Fruit fly (Drosophila melanogaster) whole organism, prepupa: ENCODE results near the gene Rh50.
A peak's percentile ranks its signal among the peaks of the same experiment; 100 is the strongest.

Experiments
- CG11294 ChIP-seq: fragments of 200-800 bp; sonication (Bioruptor generic); IDR thresholded peaks from 2 replicates; pipeline ENCODE4 v1.3.6; 2022; ENCODE audit warnings: missing biosample characterization, missing genetic modification characterization
- CG1621 ChIP-seq: fragments of 200-800 bp; sonication (Bioruptor generic); optimal IDR thresholded peaks from 3 replicates; lab custom pipeline; 2018; ENCODE audit warnings: missing biosample characterization, mild to moderate bottlenecking, missing genetic modification characterization
- CG16779 ChIP-seq: fragments of 200-800 bp; sonication (Bioruptor generic); optimal IDR thresholded peaks from 3 replicates; lab custom pipeline; 2017; ENCODE audit warnings: missing biosample characterization, mild to moderate bottlenecking, missing genetic modification characterization
- CG3032 ChIP-seq: fragments of 200-800 bp; optimal IDR thresholded peaks from 2 replicates; lab custom pipeline; 2019; ENCODE audit warnings: missing biosample characterization, mild to moderate bottlenecking, missing genetic modification characterization, moderate library complexity
- CG32006 ChIP-seq: fragments of 200-800 bp; sonication (Bioruptor generic); optimal IDR thresholded peaks from 3 replicates; lab custom pipeline; 2017; ENCODE audit warnings: missing biosample characterization, mild to moderate bottlenecking, missing genetic modification characterization
- CG34406 ChIP-seq: fragments of 200-800 bp; sonication (Bioruptor generic); optimal IDR thresholded peaks from 3 replicates; lab custom pipeline; 2016; ENCODE audit warnings: missing biosample characterization, missing genetic modification characterization
- CG3919 ChIP-seq: fragments of 200-800 bp; sonication (Bioruptor generic); optimal IDR thresholded peaks from 3 replicates; lab custom pipeline; 2016; ENCODE audit warnings: missing biosample characterization, missing genetic modification characterization
- CG6854 ChIP-seq: fragments of 200-800 bp; sonication (Bioruptor generic); optimal IDR thresholded peaks from 2 replicates; lab custom pipeline; 2017; ENCODE audit warnings: missing biosample characterization, mild to moderate bottlenecking, missing genetic modification characterization
- CG7368 ChIP-seq: fragments of 200-800 bp; sonication (Bioruptor generic); optimal IDR thresholded peaks from 3 replicates; lab custom pipeline; 2016; ENCODE audit warnings: missing biosample characterization, missing genetic modification characterization
- CG8119 ChIP-seq: fragments of 200-800 bp; sonication (Bioruptor generic); IDR thresholded peaks from 3 replicates; pipeline ENCODE4 v1.3.6; 2022; ENCODE audit warnings: missing biosample characterization, missing genetic modification characterization
- Eip75B ChIP-seq: fragments of 200-800 bp; sonication (Bioruptor generic); optimal IDR thresholded peaks from 3 replicates; lab custom pipeline; 2016; ENCODE audit warnings: missing biosample characterization, missing genetic modification characterization
- Eip78C ChIP-seq: fragments of 200-800 bp; sonication (Bioruptor generic); peaks from one replicate; lab custom pipeline; 2016; ENCODE audit warnings: missing biosample characterization, missing genetic modification characterization
- Ets96B ChIP-seq: fragments of 200-800 bp; optimal IDR thresholded peaks from 2 replicates; lab custom pipeline; 2019; ENCODE audit warnings: missing biosample characterization, mild to moderate bottlenecking, missing genetic modification characterization, moderate library complexity
- Gug ChIP-seq: fragments of 200-800 bp; sonication (Bioruptor generic); IDR thresholded peaks from 2 replicates; pipeline ENCODE4 v1.3.6; 2022; ENCODE audit warnings: missing biosample characterization, missing genetic modification characterization
- Hr38 ChIP-seq: sonication (Bioruptor generic); optimal IDR thresholded peaks from 2 replicates; lab custom pipeline; 2016; ENCODE audit warnings: missing biosample characterization, missing genetic modification characterization
- Hr39 ChIP-seq: fragments of 200-800 bp; sonication (Bioruptor generic); optimal IDR thresholded peaks from 2 replicates; lab custom pipeline; 2016; ENCODE audit warnings: missing biosample characterization, missing genetic modification characterization
- Hr4 ChIP-seq: fragments of 200-800 bp; sonication (Bioruptor generic); optimal IDR thresholded peaks from 3 replicates; lab custom pipeline; 2016; ENCODE audit warnings: missing biosample characterization, missing genetic modification characterization
- Lpt ChIP-seq: fragments of 200-800 bp; sonication (Bioruptor generic); optimal IDR thresholded peaks from 3 replicates; lab custom pipeline; 2016; ENCODE audit warnings: missing biosample characterization, missing genetic modification characterization
- Met ChIP-seq: fragments of 200-800 bp; sonication (Bioruptor generic); optimal IDR thresholded peaks from 3 replicates; lab custom pipeline; 2016; ENCODE audit warnings: missing biosample characterization, missing genetic modification characterization
- OdsH ChIP-seq: fragments of 200-800 bp; sonication (Bioruptor generic); optimal IDR thresholded peaks from 3 replicates; lab custom pipeline; 2016; ENCODE audit warnings: missing biosample characterization, missing genetic modification characterization
- Smox ChIP-seq: fragments of 200-800 bp; sonication (Bioruptor generic); optimal IDR thresholded peaks from 3 replicates; lab custom pipeline; 2016; ENCODE audit warnings: missing biosample characterization, missing genetic modification characterization
- achi ChIP-seq: fragments of 200-800 bp; sonication (Bioruptor generic); optimal IDR thresholded peaks from 3 replicates; lab custom pipeline; 2016; ENCODE audit warnings: missing biosample characterization, missing genetic modification characterization
- dsx ChIP-seq: fragments of 200-800 bp; optimal IDR thresholded peaks from 3 replicates; lab custom pipeline; 2019; ENCODE audit warnings: missing biosample characterization, mild to moderate bottlenecking, missing genetic modification characterization, moderate library complexity; ENCODE audit not compliant: poor library complexity, severe bottlenecking
- eg ChIP-seq: fragments of 200-800 bp; sonication (Bioruptor generic); IDR thresholded peaks from 3 replicates; pipeline ENCODE4 v1.3.6; 2022; ENCODE audit warnings: missing biosample characterization, missing genetic modification characterization
- esn ChIP-seq: fragments of 200-800 bp; sonication (Bioruptor generic); optimal IDR thresholded peaks from 2 replicates; lab custom pipeline; 2016; ENCODE audit warnings: missing biosample characterization, mild to moderate bottlenecking, missing genetic modification characterization, moderate library complexity
- fd85E ChIP-seq: fragments of 200-800 bp; sonication (Bioruptor generic); optimal IDR thresholded peaks from 3 replicates; lab custom pipeline; 2016; ENCODE audit warnings: missing biosample characterization, missing genetic modification characterization
- fkh ChIP-seq: fragments of 200-800 bp; sonication (Bioruptor generic); optimal IDR thresholded peaks from 3 replicates; lab custom pipeline; 2017; ENCODE audit warnings: missing biosample characterization, mild to moderate bottlenecking, missing genetic modification characterization, moderate library complexity
- net ChIP-seq: fragments of 200-800 bp; sonication (Bioruptor generic); optimal IDR thresholded peaks from 3 replicates; lab custom pipeline; 2016; ENCODE audit warnings: missing biosample characterization, missing genetic modification characterization
- pdm3 ChIP-seq: fragments of 200-800 bp; sonication (Bioruptor generic); optimal IDR thresholded peaks from 3 replicates; lab custom pipeline; 2016; ENCODE audit warnings: missing biosample characterization, missing genetic modification characterization
- salr ChIP-seq, 2 experiments: fragments of 200-800 bp; sonication (Bioruptor generic); optimal IDR thresholded peaks; 3 replicates each; lab custom pipeline; 2016 to 2018; ENCODE audit warnings: missing biosample characterization in 2 of 2, missing genetic modification characterization in 2 of 2, mild to moderate bottlenecking in 1 of 2
- svp ChIP-seq: fragments of 200-800 bp; sonication (Bioruptor generic); peaks from one replicate; lab custom pipeline; 2016; ENCODE audit warnings: missing biosample characterization, missing genetic modification characterization
- vri ChIP-seq: fragments of 200-800 bp; sonication (Bioruptor generic); optimal IDR thresholded peaks from 3 replicates; lab custom pipeline; 2016; ENCODE audit warnings: missing biosample characterization, mild to moderate bottlenecking, missing genetic modification characterization

Rh50 gene

dm6 chr3L:4898647-4899046, 11.5 kb upstream of the Rh50 start, which contains the start of gene hoka:
Gene hoka, plus strand, starts transcription at chr3L:4898900.
- no peak for TF ChIP-seq Hr38
- no peak for TF ChIP-seq Eip75B (GFP tag; lab: Kevin White, UChicago)
- TF ChIP-seq Eip78C (GFP tag; lab: Kevin White, UChicago), result no peak
- TF ChIP-seq CG3032 (tag; lab: Kevin White, UChicago), result no peak
- TF ChIP-seq CG1621, result no peak
- no peak for TF ChIP-seq CG34406 (GFP tag; lab: Kevin White, UChicago)
- no peak for TF ChIP-seq esn (GFP tag; lab: Kevin White, UChicago)
- TF ChIP-seq CG7368, result no peak
- TF ChIP-seq fd85E (GFP tag; lab: Kevin White, UChicago), result no peak
- TF ChIP-seq salr (GFP tag; optimal IDR thresholded peaks at IDR 0.05; lab: Kevin White, UChicago), result no peak
- no peak for TF ChIP-seq CG32006 (GFP tag; lab: Kevin White, UChicago)

dm6 chr3L:4899117-4899516, 11.1 kb upstream of the Rh50 start:
- TF ChIP-seq fkh (GFP tag; lab: Kevin White, UChicago) (peak; percentile 58), eg (GFP tag; lab: Robert Waterston, UW) (no peak)
- TF ChIP-seq, all 60 proteins: peak for 1

DNA sequence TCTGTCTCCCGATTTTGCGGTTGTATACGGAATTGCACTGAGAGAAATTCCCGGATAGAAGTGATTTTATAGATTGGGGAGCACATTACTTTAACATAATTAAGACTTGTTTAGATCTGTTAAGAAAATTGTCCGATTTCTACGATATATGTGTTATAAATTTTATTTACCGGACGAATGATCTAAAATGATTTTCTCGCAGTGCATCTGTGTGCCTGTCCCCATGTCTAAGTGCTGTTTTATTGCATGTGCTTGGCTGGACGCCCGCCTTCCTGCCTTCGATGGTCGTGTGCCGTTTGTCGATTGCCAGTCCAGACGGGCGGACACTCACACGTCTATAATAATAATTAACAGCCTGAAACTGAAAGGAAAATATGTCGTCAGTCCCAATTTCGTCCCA, 10.8 kb downstream of the Rh50 start:
- TF ChIP-seq svp (GFP tag; lab: Kevin White, UChicago) (peak; percentile 12), Met (no peak), pdm3 (GFP tag; lab: Kevin White, UChicago) (no peak)

DNA sequence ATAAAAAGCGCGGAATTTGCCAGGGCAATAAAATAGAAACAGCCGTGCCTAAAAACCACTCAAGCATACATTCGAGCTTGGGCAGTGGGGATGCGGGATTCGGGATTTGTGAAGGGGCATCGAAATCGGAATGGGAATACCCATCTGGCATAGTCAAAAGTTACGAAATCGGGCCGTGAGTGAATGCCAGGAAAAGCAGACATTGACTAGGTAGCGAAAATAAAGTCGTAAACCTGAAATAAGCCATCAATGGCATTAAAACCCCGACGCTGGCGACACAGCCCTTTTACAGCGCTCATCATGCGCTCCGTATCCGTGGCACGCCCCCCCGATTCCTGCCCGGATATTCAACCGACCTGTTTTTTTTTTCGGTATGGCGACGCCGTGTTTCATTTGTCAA, 14.4 kb downstream of the Rh50 start:
- TF ChIP-seq net (GFP tag; lab: Kevin White, UChicago) (no peak), Gug (no peak), OdsH (GFP tag; lab: Kevin White, UChicago) (no peak), Hr4 (no peak), dsx (GFP tag; lab: Kevin White, UChicago) (no peak), CG3919 (no peak), fkh (GFP tag; lab: Kevin White, UChicago) (no peak), Hr39 (no peak)
- TF ChIP-seq, all 60 proteins: peak for 0

DNA sequence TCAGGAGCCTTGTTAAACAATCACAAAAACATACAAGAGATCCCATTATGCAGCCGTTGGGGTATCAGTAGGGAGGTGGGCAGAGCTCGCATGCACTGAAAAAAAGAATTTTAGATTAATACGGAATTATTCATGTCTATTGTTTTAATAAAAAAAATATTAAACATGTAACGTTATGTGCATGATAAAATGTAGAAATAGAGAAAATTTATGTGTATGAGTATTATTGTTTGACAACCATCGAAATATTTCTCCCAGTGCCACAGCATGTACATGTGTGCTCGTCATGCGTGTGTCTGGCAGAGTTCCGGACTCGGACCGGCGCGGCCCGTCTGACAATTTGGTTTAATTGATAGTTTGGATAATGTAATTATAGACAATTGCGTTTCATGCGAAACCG, 19.6 kb downstream of the Rh50 start:
- TF ChIP-seq Hr38 (no peak), Gug (no peak), Eip78C (GFP tag; lab: Kevin White, UChicago) (peak; percentile 63), CG6854 (GFP tag; lab: Kevin White, UChicago) (no peak), svp (GFP tag; lab: Kevin White, UChicago) (peak; percentile 47), esn (GFP tag; lab: Kevin White, UChicago) (no peak), CG16779 (tag; lab: Kevin White, UChicago) (no peak), Hr39 (peak; percentile 3), achi (GFP tag; lab: Kevin White, UChicago) (no peak), Ets96B (tag; lab: Kevin White, UChicago) (no peak), pdm3 (GFP tag; lab: Kevin White, UChicago) (no peak), CG11294 (GFP tag; lab: Robert Waterston, UW) (no peak), net (GFP tag; lab: Kevin White, UChicago) (no peak), CG3919 (no peak), Smox (GFP tag; lab: Kevin White, UChicago) (peak; percentile 4), CG32006 (GFP tag; lab: Kevin White, UChicago) (peak; percentile 16), Lpt (GFP tag; lab: Kevin White, UChicago) (no peak), CG8119 (0 out of 3 replicates have a peak, but pooled peaks have one; percentile 20)

DNA sequence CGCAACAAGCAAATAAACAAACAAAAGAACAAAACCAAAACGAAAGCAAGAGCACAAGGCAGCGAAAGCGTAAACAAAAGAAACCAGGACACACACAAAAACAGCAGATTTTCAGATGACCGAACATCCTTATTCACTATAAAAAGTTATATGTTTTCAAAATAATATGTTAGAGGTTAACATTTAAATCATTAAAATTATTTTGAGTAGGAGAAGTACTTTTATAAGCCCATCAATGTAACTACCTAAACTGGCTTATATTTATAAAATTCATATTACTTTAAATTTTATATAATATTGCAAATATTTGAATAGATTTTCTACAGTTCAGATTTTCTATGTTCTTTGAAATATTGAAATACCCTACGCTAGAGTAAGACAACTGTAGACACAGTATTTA, 56.6 kb downstream of the Rh50 start:
- TF ChIP-seq vri (GFP tag; lab: Kevin White, UChicago) (no peak), svp (GFP tag; lab: Kevin White, UChicago) (peak; percentile 41), CG1621 (no peak)
